Fruit fly (Drosophila melanogaster): Measurements from ENCODE around the gene CG42393.
A peak's percentile ranks its signal among the peaks of the same experiment; 100 is the strongest.

The CG42393 gene

dm6 chr3L:18021886-18022285 is 20.6 kb upstream of the CG42393 start:
- TF ChIP-seq CG14655 (GFP tag; optimal IDR thresholded peaks at IDR 0.05): peak; percentile 56
- TF ChIP-seq CG4496 (GFP tag; IDR thresholded peaks at IDR 0.05): peak; percentile 80
- TF ChIP-seq CG9948 (tag; optimal IDR thresholded peaks at IDR 0.05): no peak
- peak; percentile 77 for TF ChIP-seq Ets98B (GFP tag; IDR thresholded peaks at IDR 0.05)
- no peak for TF ChIP-seq CG10348 (GFP tag; IDR thresholded peaks at IDR 0.05)
- no peak for TF ChIP-seq CG15710 (tag; optimal IDR thresholded peaks at IDR 0.05)
- TF ChIP-seq CG17806 (tag; optimal IDR thresholded peaks at IDR 0.05): no peak
- peak; percentile 34; the same call in 1 of the 2 replicates for TF ChIP-seq rn (GFP tag; IDR thresholded peaks at IDR 0.05)
- no peak for TF ChIP-seq Pif1B (GFP tag; optimal IDR thresholded peaks at IDR 0.05)
- TF ChIP-seq CG8301 (tag; optimal IDR thresholded peaks at IDR 0.05): peak; percentile 15
- TF ChIP-seq CG32121 (GFP tag; IDR thresholded peaks at IDR 0.05): peak; percentile 74
- no peak for TF ChIP-seq Snoo (tag; optimal IDR thresholded peaks at IDR 0.05)
- TF ChIP-seq EcR (GFP tag; optimal IDR thresholded peaks at IDR 0.05): peak; percentile 59

DNA sequence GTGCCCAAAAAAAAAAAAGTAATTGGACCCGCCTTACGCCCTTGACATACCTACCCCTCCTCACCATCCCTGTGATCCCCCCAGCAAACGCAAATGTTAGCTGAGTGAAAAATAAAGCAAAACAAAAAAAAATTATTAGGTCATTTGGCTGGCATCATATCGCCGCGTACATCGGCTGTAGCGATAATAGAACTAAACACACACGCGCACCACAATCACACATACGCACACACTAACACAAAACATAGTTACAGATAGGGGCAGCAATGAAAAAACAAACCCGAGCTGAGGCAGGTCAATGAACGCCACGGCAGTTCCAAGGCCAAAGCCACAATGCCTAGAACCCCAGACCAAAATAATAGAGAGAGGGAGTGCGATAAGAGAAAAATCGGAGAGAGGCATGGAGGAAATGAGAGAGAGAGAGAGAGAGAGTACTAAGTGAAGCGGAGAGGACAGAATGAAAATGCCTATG is 20.0 kb upstream of the CG42393 start:
- no peak for TF ChIP-seq Pif1A (GFP tag; optimal IDR thresholded peaks at IDR 0.05)
- no peak for TF ChIP-seq CG15710 (tag; optimal IDR thresholded peaks at IDR 0.05)
- TF ChIP-seq CG4496 (GFP tag; IDR thresholded peaks at IDR 0.05): 0 out of 3 replicates have a peak, but pooled peaks have one; percentile 38
- TF ChIP-seq EcR (GFP tag; optimal IDR thresholded peaks at IDR 0.05): peak; percentile 96
- TF ChIP-seq CG10348 (GFP tag; IDR thresholded peaks at IDR 0.05): no peak
- TF ChIP-seq CG32121 (GFP tag; IDR thresholded peaks at IDR 0.05): no peak
- no peak for TF ChIP-seq Ets98B (GFP tag; IDR thresholded peaks at IDR 0.05)
- no peak for TF ChIP-seq fd96Ca (GFP tag; IDR thresholded peaks at IDR 0.05)
- TF ChIP-seq CG14655 (GFP tag; optimal IDR thresholded peaks at IDR 0.05): no peak
- no peak for TF ChIP-seq CG12605 (GFP tag; IDR thresholded peaks at IDR 0.05)

- TF ChIP-seq Ets98B (GFP tag; IDR thresholded peaks at IDR 0.05) (no peak), D1 (tag; optimal IDR thresholded peaks at IDR 0.05) (no peak), CG4496 (GFP tag; IDR thresholded peaks at IDR 0.05) (0 out of 3 replicates have a peak, but pooled peaks have one; percentile 47), EcR (GFP tag; optimal IDR thresholded peaks at IDR 0.05) (peak; percentile 87), CG14655 (GFP tag; optimal IDR thresholded peaks at IDR 0.05) (no peak), CG17806 (tag; optimal IDR thresholded peaks at IDR 0.05) (no peak), fd96Ca (GFP tag; IDR thresholded peaks at IDR 0.05) (no peak)
Measured at dm6 chr3L:18023622-18024021, 18.9 kb upstream of the CG42393 start.

DNA sequence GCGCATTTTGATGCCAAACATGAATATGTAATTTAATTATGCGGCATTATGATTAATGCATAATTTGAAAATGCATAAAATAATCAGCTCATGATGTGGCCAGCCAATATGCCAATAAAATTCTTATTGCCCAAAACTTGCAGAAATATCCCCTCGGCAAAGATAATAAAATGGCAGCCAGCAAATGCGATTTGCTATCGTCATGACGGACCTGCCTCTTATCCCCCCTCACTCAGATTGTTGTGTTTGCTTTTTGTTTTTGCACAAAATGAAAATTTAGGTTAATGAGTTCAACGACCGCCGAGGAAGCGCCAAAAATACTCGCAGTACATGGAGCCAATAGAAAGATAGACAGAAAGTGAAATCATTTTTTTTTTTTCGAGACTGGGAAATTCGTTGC is 17.9 kb upstream of the CG42393 start:
- no peak for TF ChIP-seq CG8159 (tag; optimal IDR thresholded peaks at IDR 0.05)
- no peak for TF ChIP-seq CG13204 (GFP tag; optimal IDR thresholded peaks at IDR 0.05)
- TF ChIP-seq CG32121 (GFP tag; IDR thresholded peaks at IDR 0.05): no peak
- no peak for TF ChIP-seq CG17806 (tag; optimal IDR thresholded peaks at IDR 0.05)
- TF ChIP-seq Ets98B (GFP tag; IDR thresholded peaks at IDR 0.05): no peak
- TF ChIP-seq D1 (tag; optimal IDR thresholded peaks at IDR 0.05): no peak
- no peak for TF ChIP-seq gl (tag; optimal IDR thresholded peaks at IDR 0.05)
- no peak for TF ChIP-seq Pif1A (GFP tag; optimal IDR thresholded peaks at IDR 0.05)
- no peak for TF ChIP-seq CG12605 (GFP tag; IDR thresholded peaks at IDR 0.05)
- no peak for TF ChIP-seq EcR (GFP tag; optimal IDR thresholded peaks at IDR 0.05)

DNA sequence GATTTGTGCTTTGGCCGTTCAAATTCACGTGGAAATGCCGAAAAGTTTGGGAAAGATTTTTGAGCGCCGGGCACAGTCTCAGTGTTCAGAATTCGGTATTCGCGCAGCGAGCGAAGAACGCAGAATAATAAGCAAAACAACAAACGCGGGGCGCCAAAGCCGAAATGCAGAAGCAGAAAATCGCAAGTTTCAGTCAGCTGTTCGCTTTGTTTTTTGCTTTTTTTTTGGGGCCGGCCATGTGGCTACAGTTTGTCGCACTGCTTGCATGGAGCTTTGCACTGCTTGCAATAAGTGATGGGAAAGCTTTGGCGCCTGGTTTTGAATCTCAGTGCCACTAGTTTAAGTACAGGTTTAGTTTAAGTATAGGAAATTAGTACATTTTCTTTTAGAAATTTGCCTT is 16.6 kb upstream of the CG42393 start:
- TF ChIP-seq Snoo (tag; optimal IDR thresholded peaks at IDR 0.05) (no peak), CG12605 (GFP tag; IDR thresholded peaks at IDR 0.05) (peak; percentile 53; the same call in 1 of the 2 replicates), CG17806 (tag; optimal IDR thresholded peaks at IDR 0.05) (no peak), CG34367 (tag; optimal IDR thresholded peaks at IDR 0.05) (no peak), CG4496 (GFP tag; IDR thresholded peaks at IDR 0.05) (peak; percentile 75), CG32121 (GFP tag; IDR thresholded peaks at IDR 0.05) (peak; percentile 72), Pif1A (GFP tag; optimal IDR thresholded peaks at IDR 0.05) (no peak), D1 (tag; optimal IDR thresholded peaks at IDR 0.05) (no peak), CG15710 (tag; optimal IDR thresholded peaks at IDR 0.05) (no peak), CG13204 (GFP tag; optimal IDR thresholded peaks at IDR 0.05) (no peak), fd96Ca (GFP tag; IDR thresholded peaks at IDR 0.05) (no peak), Ets98B (GFP tag; IDR thresholded peaks at IDR 0.05) (peak; percentile 60), rn (GFP tag; IDR thresholded peaks at IDR 0.05) (no peak), gl (tag; optimal IDR thresholded peaks at IDR 0.05) (no peak), CG14655 (GFP tag; optimal IDR thresholded peaks at IDR 0.05) (no peak), CG10348 (GFP tag; IDR thresholded peaks at IDR 0.05) (no peak), CG8301 (tag; optimal IDR thresholded peaks at IDR 0.05) (no peak), Pif1B (GFP tag; optimal IDR thresholded peaks at IDR 0.05) (no peak), CG8159 (tag; optimal IDR thresholded peaks at IDR 0.05) (no peak), EcR (GFP tag; optimal IDR thresholded peaks at IDR 0.05) (peak; percentile 29), CG9948 (tag; optimal IDR thresholded peaks at IDR 0.05) (no peak)

DNA sequence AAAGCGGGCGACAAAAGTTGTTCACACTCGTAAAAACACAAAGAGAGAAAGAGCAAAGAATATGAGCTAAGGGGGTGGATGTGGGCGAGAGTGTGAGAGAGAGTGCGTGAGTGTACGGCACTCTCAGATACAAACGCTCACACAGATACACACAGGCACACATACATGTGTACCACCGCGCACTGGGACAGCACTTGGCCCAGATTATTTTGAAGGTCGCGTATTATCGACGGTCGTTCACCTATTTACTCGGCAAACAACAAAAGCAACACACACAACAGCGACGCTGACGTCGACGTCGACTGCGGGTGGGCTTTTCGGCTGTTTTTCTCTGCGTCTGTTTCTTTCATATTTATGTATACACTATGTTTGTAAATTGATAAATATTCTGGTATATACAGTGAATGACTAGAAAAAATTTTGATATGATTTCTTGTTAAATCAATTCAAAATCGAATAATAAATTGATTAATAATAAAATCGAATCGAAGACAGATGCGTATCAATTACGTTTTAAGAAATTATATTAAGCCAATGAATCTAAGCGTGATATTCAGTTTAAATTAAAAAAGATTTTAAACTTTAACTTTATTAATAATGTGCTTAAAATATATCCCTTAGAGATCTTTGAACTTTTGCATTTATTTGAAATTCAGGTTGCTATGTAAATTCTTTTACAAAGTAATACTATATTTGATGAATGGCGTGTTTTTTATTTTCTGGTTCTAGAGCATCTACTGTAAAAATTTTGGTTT is 12.8 kb upstream of the CG42393 start:
- TF ChIP-seq CG14655 (GFP tag; optimal IDR thresholded peaks at IDR 0.05) (no peak), CG9948 (tag; optimal IDR thresholded peaks at IDR 0.05) (no peak), CG17806 (tag; optimal IDR thresholded peaks at IDR 0.05) (no peak), rn (GFP tag; IDR thresholded peaks at IDR 0.05) (no peak), CG8159 (tag; optimal IDR thresholded peaks at IDR 0.05) (no peak), CG13204 (GFP tag; optimal IDR thresholded peaks at IDR 0.05) (peak; percentile 28), CG32121 (GFP tag; IDR thresholded peaks at IDR 0.05) (0 out of 2 replicates have a peak, but pooled peaks have one; percentile 21), CG10348 (GFP tag; IDR thresholded peaks at IDR 0.05) (no peak), D1 (tag; optimal IDR thresholded peaks at IDR 0.05) (no peak), CG12605 (GFP tag; IDR thresholded peaks at IDR 0.05) (no peak), CG15710 (tag; optimal IDR thresholded peaks at IDR 0.05) (no peak), Snoo (tag; optimal IDR thresholded peaks at IDR 0.05) (peak; percentile 23), fd96Ca (GFP tag; IDR thresholded peaks at IDR 0.05) (no peak), CG8301 (tag; optimal IDR thresholded peaks at IDR 0.05) (no peak), CG4496 (GFP tag; IDR thresholded peaks at IDR 0.05) (no peak), CG34367 (tag; optimal IDR thresholded peaks at IDR 0.05) (no peak), gl (tag; optimal IDR thresholded peaks at IDR 0.05) (no peak), Pif1B (GFP tag; optimal IDR thresholded peaks at IDR 0.05) (no peak), Ets98B (GFP tag; IDR thresholded peaks at IDR 0.05) (peak; percentile 35; the same call in 1 of the 2 replicates), Pif1A (GFP tag; optimal IDR thresholded peaks at IDR 0.05) (no peak), EcR (GFP tag; optimal IDR thresholded peaks at IDR 0.05) (peak; percentile 99)

Measured in whole organism, pupa.